Worm (Caenorhabditis elegans) whole organism, midembryonic: ENCODE data around the gene Y39A3CL.7.

Experiments
- cog-1 ChIP-seq: sonication (generic microtip); optimal IDR thresholded peaks from 2 replicates; lab custom pipeline; 2016; ENCODE audit warnings: missing genetic modification characterization, missing compliant biosample characterization
- flt-1 ChIP-seq: fragments of 200-800 bp; sonication (Bioruptor generic); IDR thresholded peaks from 2 replicates; pipeline ENCODE4 v1.3.6; 2022; ENCODE audit warnings: missing genetic modification characterization, missing compliant biosample characterization
- ztf-29 ChIP-seq: fragments of 200-800 bp; sonication (Bioruptor generic); IDR thresholded peaks from 2 replicates; pipeline ENCODE4 v1.3.6; 2022; ENCODE audit warnings: missing genetic modification reagents, missing genetic modification characterization, missing compliant biosample characterization

- no peak for TF ChIP-seq ztf-29
- no peak for TF ChIP-seq flt-1 (GFP tag; lab: Robert Waterston, UW)
- no peak for TF ChIP-seq cog-1
Measured at ce11 chrIII:1785776-1786175, 38.9 kb upstream of the Y39A3CL.7 start.
